Fruit fly (Drosophila melanogaster) whole organism, embryonic: ENCODE measurements around the gene be.

Experiments
- Asciz ChIP-seq: fragments of 200-800 bp; sonication (Bioruptor generic); optimal IDR thresholded peaks from 2 replicates; lab custom pipeline; 2017; ENCODE audit warnings: missing biosample characterization, mild to moderate bottlenecking, missing genetic modification characterization, missing genetic modification reagents
- Atf-2 ChIP-seq: fragments of 200-800 bp; sonication (Bioruptor generic); optimal IDR thresholded peaks from 2 replicates; lab custom pipeline; 2016; ENCODE audit warnings: missing biosample characterization, missing genetic modification characterization
- Bdp1 ChIP-seq: fragments of 200-800 bp; sonication (Bioruptor generic); optimal IDR thresholded peaks from 3 replicates; lab custom pipeline; 2016; ENCODE audit warnings: missing biosample characterization, missing genetic modification characterization
- CG10267 ChIP-seq: fragments of 200-800 bp; sonication (Bioruptor generic); optimal IDR thresholded peaks from 2 replicates; lab custom pipeline; 2018; ENCODE audit warnings: missing biosample characterization, mild to moderate bottlenecking, missing genetic modification characterization, moderate library complexity
- CG10431 ChIP-seq: fragments of 200-800 bp; sonication (Bioruptor generic); optimal IDR thresholded peaks from 3 replicates; lab custom pipeline; 2018; ENCODE audit warnings: missing biosample characterization, mild to moderate bottlenecking, missing genetic modification characterization
- CG10959 ChIP-seq: fragments of 200-800 bp; sonication (Bioruptor generic); IDR thresholded peaks from 2 replicates; pipeline ENCODE4 v1.3.6; 2022; ENCODE audit warnings: missing biosample characterization, missing genetic modification characterization
- CG11504 ChIP-seq: fragments of 200-800 bp; sonication (Bioruptor generic); optimal IDR thresholded peaks from 3 replicates; lab custom pipeline; 2019; ENCODE audit warnings: missing biosample characterization, mild to moderate bottlenecking, missing genetic modification characterization, moderate library complexity
- CG12299 ChIP-seq: fragments of 200-800 bp; sonication (Bioruptor generic); optimal IDR thresholded peaks from 2 replicates; lab custom pipeline; 2018; ENCODE audit warnings: missing biosample characterization, mild to moderate bottlenecking, missing genetic modification characterization
- CG1233 ChIP-seq: fragments of 200-800 bp; sonication (Bioruptor generic); optimal IDR thresholded peaks from 4 replicates; lab custom pipeline; 2018; ENCODE audit warnings: missing biosample characterization, mild to moderate bottlenecking, missing genetic modification characterization
- CG16863 ChIP-seq: fragments of 200-800 bp; sonication (Bioruptor generic); optimal IDR thresholded peaks from 3 replicates; lab custom pipeline; 2016; ENCODE audit warnings: missing biosample characterization, missing genetic modification characterization
- CG17912 ChIP-seq: fragments of 200-800 bp; sonication (Bioruptor generic); optimal IDR thresholded peaks from 2 replicates; lab custom pipeline; 2018; ENCODE audit warnings: missing biosample characterization, mild to moderate bottlenecking, missing genetic modification characterization
- CG2129 ChIP-seq: fragments of 200-800 bp; sonication (Bioruptor generic); IDR thresholded peaks from 2 replicates; pipeline ENCODE4 v1.3.6; 2022; ENCODE audit warnings: missing biosample characterization, missing genetic modification characterization; ENCODE audit not compliant: partially characterized antibody
- CG3065 ChIP-seq: fragments of 200-800 bp; sonication (Bioruptor generic); optimal IDR thresholded peaks from 2 replicates; lab custom pipeline; 2016; ENCODE audit warnings: missing biosample characterization, missing genetic modification characterization
- CG32532 ChIP-seq: fragments of 200-800 bp; sonication (Bioruptor generic); IDR thresholded peaks from 2 replicates; pipeline ENCODE4 v1.3.6; 2022; ENCODE audit warnings: missing biosample characterization, missing genetic modification characterization
- CG3281 ChIP-seq: fragments of 200-800 bp; sonication (Bioruptor generic); optimal IDR thresholded peaks from 3 replicates; lab custom pipeline; 2017; ENCODE audit warnings: missing biosample characterization, mild to moderate bottlenecking, missing genetic modification characterization
- CG4328 ChIP-seq: fragments of 200-800 bp; sonication (Bioruptor generic); optimal IDR thresholded peaks from 3 replicates; lab custom pipeline; 2017; ENCODE audit warnings: missing biosample characterization, missing genetic modification reagents, missing genetic modification characterization
- CG43689 ChIP-seq: fragments of 200-800 bp; sonication (Bioruptor generic); IDR thresholded peaks from 2 replicates; pipeline ENCODE4 v1.3.6; 2022; ENCODE audit warnings: missing biosample characterization, missing genetic modification characterization
- CG4617 ChIP-seq: fragments of 200-800 bp; sonication (Bioruptor generic); optimal IDR thresholded peaks from 3 replicates; lab custom pipeline; 2016; ENCODE audit warnings: missing biosample characterization, missing genetic modification characterization, borderline replicate concordance
- CG6854 ChIP-seq: fragments of 200-800 bp; sonication (Bioruptor generic); optimal IDR thresholded peaks from 3 replicates; lab custom pipeline; 2017; ENCODE audit warnings: missing biosample characterization, mild to moderate bottlenecking, missing genetic modification characterization
- CG9876 ChIP-seq: fragments of 200-800 bp; sonication (Bioruptor generic); optimal IDR thresholded peaks from 2 replicates; lab custom pipeline; 2016; ENCODE audit warnings: missing biosample characterization, missing genetic modification characterization
- CTCF ChIP-seq: fragments of 200-800 bp; sonication (Bioruptor generic); optimal IDR thresholded peaks from 2 replicates; lab custom pipeline; 2017; ENCODE audit warnings: missing biosample characterization, mild to moderate bottlenecking, missing genetic modification characterization, moderate library complexity
- Dfd ChIP-seq, 2 experiments: fragments of >200 bp; optimal IDR thresholded peaks; 2 replicates each; lab custom pipeline; 2017; ENCODE audit warnings: missing biosample characterization in 2 of 2, missing genetic modification characterization in 2 of 2
- Doc2 ChIP-seq: fragments of 200-800 bp; sonication (Bioruptor generic); IDR thresholded peaks from 2 replicates; pipeline ENCODE4 v1.3.6; 2022; ENCODE audit warnings: missing biosample characterization, missing genetic modification characterization
- Ets97D ChIP-seq: fragments of 200-800 bp; sonication (Bioruptor generic); optimal IDR thresholded peaks from 3 replicates; lab custom pipeline; 2016; ENCODE audit warnings: missing biosample characterization, missing genetic modification characterization
- Fer1 ChIP-seq: fragments of 200-800 bp; sonication (Bioruptor generic); optimal IDR thresholded peaks from 2 replicates; lab custom pipeline; 2017; ENCODE audit warnings: missing biosample characterization, mild to moderate bottlenecking, missing genetic modification characterization
- Med ChIP-seq: fragments of 200-800 bp; sonication (Bioruptor generic); peaks from one replicate; lab custom pipeline; 2016; ENCODE audit warnings: missing biosample characterization, missing genetic modification characterization, mild to moderate bottlenecking, inconsistent platforms, moderate library complexity
- Nf-YC ChIP-seq: fragments of 200-800 bp; optimal IDR thresholded peaks from 3 replicates; lab custom pipeline; 2019; ENCODE audit warnings: missing biosample characterization, mild to moderate bottlenecking, missing genetic modification characterization, moderate library complexity
- Ravus ChIP-seq: fragments of 200-800 bp; sonication (Bioruptor generic); IDR thresholded peaks from 2 replicates; pipeline ENCODE4 v1.3.6; 2022; ENCODE audit warnings: missing biosample characterization, missing genetic modification characterization
- TFAM ChIP-seq: fragments of 200-800 bp; sonication (Bioruptor generic); optimal IDR thresholded peaks from 2 replicates; lab custom pipeline; 2017; ENCODE audit warnings: missing biosample characterization, missing genetic modification characterization, inconsistent platforms
- ab ChIP-seq: fragments of 200-800 bp; sonication (Bioruptor generic); optimal IDR thresholded peaks from 2 replicates; lab custom pipeline; 2016; ENCODE audit warnings: missing biosample characterization, missing genetic modification characterization
- ash1 ChIP-seq: fragments of 200-800 bp; sonication (Bioruptor generic); optimal IDR thresholded peaks from 2 replicates; lab custom pipeline; 2018; ENCODE audit warnings: missing biosample characterization, mild to moderate bottlenecking, missing genetic modification characterization
- bbx ChIP-seq: fragments of 200-800 bp; sonication (Bioruptor generic); IDR thresholded peaks from 2 replicates; pipeline ENCODE4 v1.3.6; 2022; ENCODE audit warnings: missing biosample characterization, missing genetic modification characterization; ENCODE audit not compliant: partially characterized antibody
- dimm ChIP-seq: fragments of 200-800 bp; sonication (Bioruptor generic); IDR thresholded peaks from 2 replicates; pipeline ENCODE4 v1.3.6; 2022; ENCODE audit warnings: missing biosample characterization, missing genetic modification characterization
- gcm ChIP-seq: fragments of 200-800 bp; sonication (Bioruptor generic); optimal IDR thresholded peaks from 2 replicates; lab custom pipeline; 2019; ENCODE audit warnings: missing biosample characterization, mild to moderate bottlenecking, missing genetic modification characterization, moderate library complexity
- gro ChIP-seq: fragments of 200-800 bp; sonication (Bioruptor generic); optimal IDR thresholded peaks from 2 replicates; lab custom pipeline; 2016; ENCODE audit warnings: missing biosample characterization, missing genetic modification characterization
- her ChIP-seq: fragments of 200-800 bp; sonication (Bioruptor generic); optimal IDR thresholded peaks from 2 replicates; lab custom pipeline; 2016; ENCODE audit warnings: missing biosample characterization, missing genetic modification characterization
- lola ChIP-seq, 3 experiments: fragments of >200 bp in 2 of 3; fragments of 200-800 bp in 1 of 3; sonication (Bioruptor generic) in 1 of 3; optimal IDR thresholded peaks; 2 replicates each; lab custom pipeline; 2017 to 2019; ENCODE audit warnings: missing biosample characterization in 3 of 3, missing genetic modification characterization in 3 of 3, mild to moderate bottlenecking in 1 of 3, moderate library complexity in 1 of 3
- maf-S ChIP-seq: fragments of 200-800 bp; sonication (Bioruptor generic); optimal IDR thresholded peaks from 2 replicates; lab custom pipeline; 2016; ENCODE audit warnings: missing biosample characterization, missing genetic modification characterization
- otp ChIP-seq: fragments of 200-800 bp; sonication (Bioruptor generic); IDR thresholded peaks from 3 replicates; pipeline ENCODE4, ENCODE4 v1.3.6; 2022; ENCODE audit warnings: missing biosample characterization, missing genetic modification characterization
- row ChIP-seq: fragments of 200-800 bp; sonication (Bioruptor generic); IDR thresholded peaks from 3 replicates; pipeline ENCODE4 v1.3.6; 2022; ENCODE audit warnings: missing biosample characterization, missing genetic modification characterization
- run ChIP-seq: fragments of 200-800 bp; sonication (Bioruptor generic); optimal IDR thresholded peaks from 3 replicates; lab custom pipeline; 2018; ENCODE audit warnings: missing biosample characterization, mild to moderate bottlenecking, missing genetic modification characterization
- salm ChIP-seq: fragments of 200-800 bp; sonication (Bioruptor generic); optimal IDR thresholded peaks from 2 replicates; lab custom pipeline; 2018; ENCODE audit warnings: missing biosample characterization, mild to moderate bottlenecking, missing genetic modification characterization
- sc ChIP-seq, 3 experiments: fragments of >200 bp in 2 of 3; fragments of 200-800 bp in 1 of 3; sonication (Bioruptor generic) in 1 of 3; optimal IDR thresholded peaks; 2 replicates in 2 of 3; 3 replicates in 1 of 3; lab custom pipeline; 2017; ENCODE audit warnings: mild to moderate bottlenecking in 1 of 3, missing biosample characterization in 1 of 3, missing genetic modification characterization in 1 of 3, missing genetic modification reagents in 1 of 3
- slbo ChIP-seq: fragments of 200-800 bp; sonication (Bioruptor generic); IDR thresholded peaks from 2 replicates; pipeline ENCODE4 v1.3.6; 2022; ENCODE audit warnings: missing biosample characterization, missing genetic modification characterization
- tgo ChIP-seq: fragments of 200-800 bp; sonication (Bioruptor generic); IDR thresholded peaks from 3 replicates; pipeline ENCODE4 v1.3.6; 2022; ENCODE audit warnings: missing biosample characterization, missing genetic modification characterization
- tx ChIP-seq: fragments of 200-800 bp; sonication (Bioruptor generic); optimal IDR thresholded peaks from 2 replicates; lab custom pipeline; 2016; ENCODE audit warnings: missing biosample characterization, missing genetic modification characterization
- unc-4 ChIP-seq: fragments of 200-800 bp; sonication (Bioruptor generic); IDR thresholded peaks from 2 replicates; pipeline ENCODE4 v1.3.6; 2022; ENCODE audit warnings: missing biosample characterization, missing genetic modification characterization; ENCODE audit not compliant: partially characterized antibody
- wdn ChIP-seq: fragments of 200-800 bp; sonication (Bioruptor generic); IDR thresholded peaks from 2 replicates; pipeline ENCODE4 v1.3.6; 2022; ENCODE audit warnings: missing biosample characterization, missing genetic modification characterization
- zen ChIP-seq: fragments of 200-800 bp; sonication (Bioruptor generic); optimal IDR thresholded peaks from 3 replicates; lab custom pipeline; 2018; ENCODE audit warnings: missing biosample characterization, mild to moderate bottlenecking, missing genetic modification characterization, moderate library complexity

Gene be

DNA sequence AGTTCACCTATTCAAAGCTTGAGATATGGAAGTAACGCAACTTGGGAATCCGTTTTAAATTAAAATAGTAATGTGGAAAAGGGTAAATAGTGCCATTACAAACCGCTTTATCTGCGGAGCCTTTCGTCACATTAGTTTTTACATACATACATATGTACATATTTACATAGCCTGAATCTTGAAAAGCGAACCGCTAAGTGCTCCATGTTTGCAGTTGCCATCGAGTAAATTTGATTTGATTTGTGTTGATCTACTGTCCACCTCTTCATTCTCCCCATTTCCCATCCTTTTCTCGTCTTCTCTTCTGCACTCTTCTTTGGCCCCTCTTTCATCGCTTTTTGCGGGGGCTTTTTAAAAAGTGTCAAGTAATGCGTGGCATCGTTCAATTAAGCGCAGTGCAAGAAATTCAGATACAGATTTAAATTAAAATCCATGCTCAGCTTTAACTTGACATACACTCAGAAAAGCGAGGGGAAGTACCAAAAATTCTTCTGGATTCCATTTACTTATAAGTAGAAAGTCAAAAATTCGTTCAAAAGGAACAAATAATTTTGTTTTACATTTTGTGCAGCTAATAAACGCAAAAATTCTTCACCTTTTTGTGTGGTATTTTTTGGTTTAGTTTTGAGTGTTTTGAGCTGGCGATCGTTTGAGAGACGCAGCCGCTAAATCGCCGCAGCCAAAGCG, 18.9 kb downstream of the be start (continued):
- TF ChIP-seq dimm (GFP tag; lab: Robert Waterston, UW) = no peak
- no peak for TF ChIP-seq unc-4 (GFP tag; lab: Robert Waterston, UW)
- TF ChIP-seq maf-S (GFP tag; lab: Kevin White, UChicago) = peak; percentile 65
- TF ChIP-seq Doc2 (GFP tag; lab: Robert Waterston, UW) = no peak
- TF ChIP-seq slbo (GFP tag; lab: Robert Waterston, UW) = peak; percentile 31
- no peak for TF ChIP-seq row (GFP tag; lab: Robert Waterston, UW)
- TF ChIP-seq lola (GFP tag; optimal IDR thresholded peaks at IDR 0.05; lab: Kevin White, UChicago) = peak in 1 of 3 experiments; percentile 63
- peak; percentile 59 for TF ChIP-seq CTCF
- TF ChIP-seq otp (GFP tag; lab: Robert Waterston, UW) = peak; percentile 90
- TF ChIP-seq CG10267 = peak; percentile 20
- no peak for TF ChIP-seq sc (optimal IDR thresholded peaks at IDR 0.05; lab: Kevin White, UChicago)
- peak; percentile 90 for TF ChIP-seq sc (GFP tag; optimal IDR thresholded peaks at IDR 0.05; lab: Kevin White, UChicago)
- TF ChIP-seq ash1 (GFP tag; lab: Kevin White, UChicago) = peak; percentile 72
- 0 out of 2 replicates have a peak, but pooled peaks have one; percentile 27 for TF ChIP-seq wdn (GFP tag; lab: Robert Waterston, UW)
- peak; percentile 58 for TF ChIP-seq CG9876 (GFP tag; lab: Kevin White, UChicago)
- peak; percentile 91 for TF ChIP-seq CG1233 (GFP tag; lab: Kevin White, UChicago)
- peak; percentile 40; the same call in 1 of the 2 replicates for TF ChIP-seq CG10959 (GFP tag; lab: Robert Waterston, UW)
- peak; percentile 67 for TF ChIP-seq CG6854 (GFP tag; lab: Kevin White, UChicago)
- peak; percentile 93 for TF ChIP-seq CG17912 (GFP tag; lab: Kevin White, UChicago)
- peak; percentile 46 for TF ChIP-seq gro (GFP tag; lab: Kevin White, UChicago)
- peak; percentile 82 for TF ChIP-seq Bdp1
- peak; percentile 98 for TF ChIP-seq Asciz
- TF ChIP-seq CG3281 = peak; percentile 74
- no peak for TF ChIP-seq tx (GFP tag; lab: Kevin White, UChicago)
- TF ChIP-seq CG4617 (GFP tag; lab: Kevin White, UChicago) = no peak
- TF ChIP-seq CG3065 (GFP tag; lab: Kevin White, UChicago) = peak; percentile 16
- peak; percentile 76 for TF ChIP-seq CG16863 (GFP tag; lab: Kevin White, UChicago)
- peak; percentile 83 for TF ChIP-seq CG11504
- peak; percentile 86 for TF ChIP-seq Fer1 (GFP tag; lab: Kevin White, UChicago)
- TF ChIP-seq bbx (GFP tag; lab: Robert Waterston, UW) = no peak
- TF ChIP-seq Dfd (GFP tag; optimal IDR thresholded peaks at IDR 0.05; lab: Kevin White, UChicago) = no peak
- peak; percentile 73 for TF ChIP-seq CG43689 (GFP tag; lab: Robert Waterston, UW)
- TF ChIP-seq gcm = peak; percentile 87
- peak; percentile 84 for TF ChIP-seq salm (tag; lab: Kevin White, UChicago)
- no peak for TF ChIP-seq CG2129 (GFP tag; lab: Robert Waterston, UW)
- TF ChIP-seq CG12299 (tag; lab: Kevin White, UChicago) = peak; percentile 84
- peak; percentile 47 for TF ChIP-seq Nf-YC (tag; lab: Kevin White, UChicago)
- TF ChIP-seq run = peak; percentile 75
- TF ChIP-seq CG4328 = peak; percentile 88
- no peak; the same call in 2 of the 3 replicates for TF ChIP-seq tgo (GFP tag; lab: Robert Waterston, UW)
- TF ChIP-seq Atf-2 (GFP tag; lab: Kevin White, UChicago) = peak; percentile 78
- TF ChIP-seq Ravus (GFP tag; lab: Robert Waterston, UW) = no peak
- peak; percentile 89 for TF ChIP-seq CG10431 (GFP tag; lab: Kevin White, UChicago)
- TF ChIP-seq TFAM (GFP tag; lab: Kevin White, UChicago) = peak; percentile 32
- peak; percentile 23 for TF ChIP-seq ab (GFP tag; lab: Kevin White, UChicago)
- peak; percentile 33 for TF ChIP-seq Ets97D
- TF ChIP-seq zen (tag; lab: Kevin White, UChicago) = no peak
- peak; percentile 21 for TF ChIP-seq her (GFP tag; lab: Kevin White, UChicago)
- peak; percentile 12 for TF ChIP-seq CG32532 (GFP tag; lab: Robert Waterston, UW)
- peak; percentile 96 for TF ChIP-seq Med (GFP tag; lab: Kevin White, UChicago)
